ENCODE assay signal across 1 fruit fly cellular context in genomic region chr2L:5295245-5295572, dm6.
TF ChIP-seq lines count a peak whose summit lies in the region.

No protein-coding gene starts in this region.

TF ChIP-seq in whole organism, embryonic, 481 proteins besides CTCF, POLR2A, EP300 and RAD21 (continued from another document):
- TF ChIP-seq Sry-δ (GFP tag; optimal IDR thresholded peaks at IDR 0.05; lab: Kevin White, UChicago) (no peak), pros (GFP tag; optimal IDR thresholded peaks at IDR 0.05; lab: Kevin White, UChicago) (no peak), dysf (GFP tag; IDR thresholded peaks at IDR 0.05; lab: Robert Waterston, UW) (no peak), CG3726 (GFP tag; IDR thresholded peaks at IDR 0.05; lab: Robert Waterston, UW) (no peak), CG7556 (GFP tag; optimal IDR thresholded peaks at IDR 0.05; lab: Kevin White, UChicago) (no peak), lbe (GFP tag; optimal IDR thresholded peaks at IDR 0.05; lab: Kevin White, UChicago) (peak; percentile 59), nmo (GFP tag; optimal IDR thresholded peaks at IDR 0.05; lab: Kevin White, UChicago) (no peak), MTF-1 (GFP tag; optimal IDR thresholded peaks at IDR 0.05; lab: Kevin White, UChicago; ENCODE audit: borderline replicate concordance) (no peak), CG7357 (GFP tag; IDR thresholded peaks at IDR 0.05; lab: Robert Waterston, UW) (no peak), CG10431 (GFP tag; optimal IDR thresholded peaks at IDR 0.05; lab: Kevin White, UChicago) (no peak), stc (GFP tag; IDR thresholded peaks at IDR 0.05; lab: Robert Waterston, UW) (no peak), CG5180 (GFP tag; optimal IDR thresholded peaks at IDR 0.05; lab: Kevin White, UChicago) (peak; percentile 39), CG2116 (GFP tag; optimal IDR thresholded peaks at IDR 0.05; lab: Kevin White, UChicago) (no peak), CG14710 (tag; optimal IDR thresholded peaks at IDR 0.05; lab: Kevin White, UChicago) (no peak), phol (tag; optimal IDR thresholded peaks at IDR 0.05; lab: Kevin White, UChicago) (no peak), Xrp1 (GFP tag; IDR thresholded peaks at IDR 0.05; lab: Robert Waterston, UW) (no peak), CG8924 (tag; optimal IDR thresholded peaks at IDR 0.05; lab: Kevin White, UChicago) (no peak)
